Worm (Caenorhabditis elegans) whole organism, early embryonic: ENCODE results near the gene nduf-2.2.

ENCODE experiments used
- B0310.2 ChIP-seq: sonication (generic microtip); optimal IDR thresholded peaks from 2 replicates; lab custom pipeline; 2016; ENCODE audit warnings: mild to moderate bottlenecking, missing genetic modification characterization, missing compliant biosample characterization
- ama-1 ChIP-seq: fragments of 150-350 bp; optimal IDR thresholded peaks from 2 replicates; lab custom pipeline; 2014
- ceh-13 ChIP-seq: fragments of 200-800 bp; sonication (Bioruptor generic); optimal IDR thresholded peaks from 2 replicates; lab custom pipeline; 2018; ENCODE audit warnings: mild to moderate bottlenecking, missing genetic modification characterization, missing compliant biosample characterization
- ceh-36 ChIP-seq: sonication (generic microtip); optimal IDR thresholded peaks from 2 replicates; lab custom pipeline; 2016; ENCODE audit warnings: missing genetic modification characterization, inconsistent platforms, missing compliant biosample characterization
- ets-7 ChIP-seq: sonication (generic microtip); optimal IDR thresholded peaks from 2 replicates; lab custom pipeline; 2016; ENCODE audit warnings: missing genotype, missing genetic modification characterization, missing compliant biosample characterization
- flt-1 ChIP-seq: fragments of 200-800 bp; sonication (Bioruptor generic); IDR thresholded peaks from 2 replicates; pipeline ENCODE4 v1.3.6; 2022; ENCODE audit warnings: missing genetic modification characterization, missing compliant biosample characterization
- hmg-4 ChIP-seq: fragments of 200-800 bp; sonication (Bioruptor generic); optimal IDR thresholded peaks from 2 replicates; lab custom pipeline; 2018; ENCODE audit warnings: mild to moderate bottlenecking, missing genetic modification characterization, missing compliant biosample characterization
- scrt-1 ChIP-seq: fragments of 200-800 bp; sonication (Bioruptor generic); IDR thresholded peaks from 2 replicates; pipeline ENCODE4 v1.3.6; 2022; ENCODE audit warnings: missing genetic modification characterization, missing compliant biosample characterization
- tbx-37 ChIP-seq: fragments of 200-800 bp; sonication (Bioruptor generic); conservative IDR thresholded peaks from 2 replicates; pipeline ENCODE4 v1.3.6; 2022; ENCODE audit warnings: missing genetic modification reagents, missing genetic modification characterization, missing compliant biosample characterization
- tra-4 ChIP-seq: sonication (generic microtip); optimal IDR thresholded peaks from 2 replicates; lab custom pipeline; 2017; ENCODE audit warnings: missing genetic modification characterization, missing compliant biosample characterization

ce11 chrIII:6452683-6453082 lies 12.3 kb upstream of the nduf-2.2 start:
- TF ChIP-seq ets-7 (tag; lab: Kevin White, UChicago), result no peak
- TF ChIP-seq flt-1 (GFP tag; lab: Robert Waterston, UW), result no peak
- no peak for TF ChIP-seq ama-1
- no peak for TF ChIP-seq hmg-4 (GFP tag; lab: Kevin White, UChicago)
- TF ChIP-seq tra-4 (tag; lab: Kevin White, UChicago), result no peak
- no peak for TF ChIP-seq B0310.2
- TF ChIP-seq scrt-1 (GFP tag; lab: Robert Waterston, UW), result no peak
- no peak for TF ChIP-seq ceh-13 (GFP tag; lab: Kevin White, UChicago)
- TF ChIP-seq ceh-36, result no peak
- no peak for TF ChIP-seq tbx-37
